Worm (Caenorhabditis elegans): Measurements from ENCODE around the gene arl-1.
A peak's percentile ranks its signal among the peaks of the same experiment; 100 is the strongest.

The arl-1 gene

ce11 chrII:8588442-8588841 lies 6.6 kb downstream of the arl-1 start:
- TF ChIP-seq ama-1 (optimal IDR thresholded peaks at IDR 0.05) (no peak), elt-2 (tag; optimal IDR thresholded peaks at IDR 0.05) (no peak), lin-15B (tag; optimal IDR thresholded peaks at IDR 0.05) (no peak), eor-1 (tag; optimal IDR thresholded peaks at IDR 0.05) (no peak), fos-1 (tag; optimal IDR thresholded peaks at IDR 0.05) (no peak), nfya-1 (tag; optimal IDR thresholded peaks at IDR 0.05; ENCODE audit: insufficient read depth) (no peak), nhr-43 (tag; optimal IDR thresholded peaks at IDR 0.05; ENCODE audit: poor library complexity, severe bottlenecking) (no peak), lin-39 (tag; optimal IDR thresholded peaks at IDR 0.05) (no peak), ztf-11 (tag; optimal IDR thresholded peaks at IDR 0.05) (no peak), jun-1 (tag; optimal IDR thresholded peaks at IDR 0.05) (no peak), skn-1 (tag; optimal IDR thresholded peaks at IDR 0.05) (no peak), tbx-2 (tag; optimal IDR thresholded peaks at IDR 0.05) (no peak), egl-27 (tag; optimal IDR thresholded peaks at IDR 0.05) (no peak), ceh-82 (tag; optimal IDR thresholded peaks at IDR 0.05) (no peak), ceh-9 (tag; optimal IDR thresholded peaks at IDR 0.05) (no peak)

- TF ChIP-seq nfya-1 (tag; optimal IDR thresholded peaks at IDR 0.05; ENCODE audit: insufficient read depth) (peak; percentile 30), fkh-10 (GFP tag; optimal IDR thresholded peaks at IDR 0.05) (peak; percentile 47), nhr-11 (tag; optimal IDR thresholded peaks at IDR 0.05) (no peak), tbx-2 (tag; optimal IDR thresholded peaks at IDR 0.05) (no peak)
Measured at ce11 chrII:8589227-8589626, 7.4 kb downstream of the arl-1 start.

- TF ChIP-seq ztf-11 (tag; optimal IDR thresholded peaks at IDR 0.05) = no peak
- TF ChIP-seq zag-1 (tag; optimal IDR thresholded peaks at IDR 0.05) = no peak
- no peak for TF ChIP-seq nhr-77 (tag; optimal IDR thresholded peaks at IDR 0.05)
- TF ChIP-seq ceh-9 (tag; optimal IDR thresholded peaks at IDR 0.05) = no peak
- no peak for TF ChIP-seq ceh-28 (tag; optimal IDR thresholded peaks at IDR 0.05)
- TF ChIP-seq sea-2 (GFP tag; optimal IDR thresholded peaks at IDR 0.05) = no peak
- TF ChIP-seq mml-1 (tag; optimal IDR thresholded peaks at IDR 0.05) = no peak
- TF ChIP-seq daf-12 (tag; optimal IDR thresholded peaks at IDR 0.05) = no peak
- no peak for TF ChIP-seq pqm-1 (tag; optimal IDR thresholded peaks at IDR 0.05)
- no peak for TF ChIP-seq nhr-12 (tag; optimal IDR thresholded peaks at IDR 0.05)
Measured at ce11 chrII:8590684-8591083, 8.9 kb downstream of the arl-1 start, which contains the start of gene aptf-4. TSS of gene aptf-4 (plus strand) at chrII:8590984.

ce11 chrII:8593840-8594625 lies 12.2 kb downstream of the arl-1 start, which contains the start of gene aptf-3:
TSS of gene aptf-3 (plus strand) at chrII:8594190.
- TF ChIP-seq eor-1 (tag; optimal IDR thresholded peaks at IDR 0.05) (no peak), lin-39 (tag; optimal IDR thresholded peaks at IDR 0.05) (no peak), mdl-1 (tag; optimal IDR thresholded peaks at IDR 0.05) (no peak), nhr-76 (tag; optimal IDR thresholded peaks at IDR 0.05) (no peak), elt-3 (tag; optimal IDR thresholded peaks at IDR 0.05) (no peak), ceh-82 (tag; optimal IDR thresholded peaks at IDR 0.05) (no peak), nhr-43 (tag; optimal IDR thresholded peaks at IDR 0.05; ENCODE audit: poor library complexity, severe bottlenecking) (no peak), ZK546.5 (tag; optimal IDR thresholded peaks at IDR 0.05) (no peak), pqm-1 (tag; optimal IDR thresholded peaks at IDR 0.05) (no peak), fkh-2 (tag; optimal IDR thresholded peaks at IDR 0.05) (no peak), lin-15B (tag; optimal IDR thresholded peaks at IDR 0.05) (no peak), mml-1 (tag; optimal IDR thresholded peaks at IDR 0.05) (no peak), unc-39 (tag; optimal IDR thresholded peaks at IDR 0.05) (no peak), aly-2 (tag; optimal IDR thresholded peaks at IDR 0.05) (no peak), unc-62 (GFP tag; optimal IDR thresholded peaks at IDR 0.05) (no peak)

ce11 chrII:8599214-8599613 lies 17.4 kb downstream of the arl-1 start, which contains the start of gene F28C6.5:
TSS of gene F28C6.5 (plus strand) at chrII:8599514.
- TF ChIP-seq R02D3.7 (tag; optimal IDR thresholded peaks at IDR 0.05) (no peak), nhr-237 (tag; optimal IDR thresholded peaks at IDR 0.05) (no peak), nhr-25 (tag; optimal IDR thresholded peaks at IDR 0.05) (no peak), ceh-16 (tag; optimal IDR thresholded peaks at IDR 0.05) (no peak), ama-1 (optimal IDR thresholded peaks at IDR 0.05) (no peak), ztf-4 (tag; optimal IDR thresholded peaks at IDR 0.05) (no peak), skn-1 (tag; optimal IDR thresholded peaks at IDR 0.05) (no peak), snpc-4 (tag; optimal IDR thresholded peaks at IDR 0.05) (no peak), nfya-1 (tag; optimal IDR thresholded peaks at IDR 0.05; ENCODE audit: insufficient read depth) (no peak), pha-4 (tag; optimal IDR thresholded peaks at IDR 0.05) (no peak), lin-15B (tag; optimal IDR thresholded peaks at IDR 0.05) (no peak), ceh-82 (tag; optimal IDR thresholded peaks at IDR 0.05) (no peak), nhr-43 (tag; optimal IDR thresholded peaks at IDR 0.05; ENCODE audit: poor library complexity, severe bottlenecking) (no peak), fos-1 (tag; optimal IDR thresholded peaks at IDR 0.05) (no peak), ceh-28 (tag; optimal IDR thresholded peaks at IDR 0.05) (no peak), tbx-2 (tag; optimal IDR thresholded peaks at IDR 0.05) (no peak), mdl-1 (tag; optimal IDR thresholded peaks at IDR 0.05) (no peak), lin-39 (tag; optimal IDR thresholded peaks at IDR 0.05) (no peak)
